Fruit fly (Drosophila melanogaster) whole organism, embryonic: ENCODE data around the gene CG13044.

Source experiments
- Atf6 ChIP-seq: fragments of 200-800 bp; sonication (Bioruptor generic); IDR thresholded peaks from 2 replicates; pipeline ENCODE4 v1.3.6; 2022; ENCODE audit warnings: missing biosample characterization, missing genetic modification characterization
- CG10654 ChIP-seq: fragments of 200-800 bp; sonication (Bioruptor generic); optimal IDR thresholded peaks from 2 replicates; lab custom pipeline; 2016; ENCODE audit warnings: missing biosample characterization, missing genetic modification characterization
- CG10959 ChIP-seq: fragments of 200-800 bp; sonication (Bioruptor generic); IDR thresholded peaks from 2 replicates; pipeline ENCODE4 v1.3.6; 2022; ENCODE audit warnings: missing biosample characterization, missing genetic modification characterization
- CG11695 ChIP-seq: fragments of 200-800 bp; sonication (Bioruptor generic); IDR thresholded peaks from 3 replicates; pipeline ENCODE4 v1.3.6; 2022; ENCODE audit warnings: missing biosample characterization, missing genetic modification characterization
- CG11696 ChIP-seq: fragments of 200-800 bp; sonication (Bioruptor generic); IDR thresholded peaks from 2 replicates; pipeline ENCODE4 v1.3.6; 2022; ENCODE audit warnings: missing biosample characterization, missing genetic modification characterization
- CG12659 ChIP-seq: fragments of 200-800 bp; sonication (Bioruptor generic); optimal IDR thresholded peaks from 3 replicates; lab custom pipeline; 2017; ENCODE audit warnings: mild to moderate bottlenecking, missing biosample characterization, missing genetic modification reagents, missing genetic modification characterization
- CG13424 ChIP-seq: fragments of 200-800 bp; sonication (Bioruptor generic); optimal IDR thresholded peaks from 2 replicates; lab custom pipeline; 2019; ENCODE audit warnings: missing biosample characterization, mild to moderate bottlenecking, missing genetic modification characterization, moderate library complexity
- CG13624 ChIP-seq: fragments of 200-800 bp; sonication (Bioruptor generic); optimal IDR thresholded peaks from 2 replicates; lab custom pipeline; 2016; ENCODE audit warnings: missing biosample characterization, missing genetic modification characterization
- CG13775 ChIP-seq: fragments of 200-800 bp; sonication (Bioruptor generic); optimal IDR thresholded peaks from 3 replicates; lab custom pipeline; 2017; ENCODE audit warnings: missing biosample characterization, mild to moderate bottlenecking, missing genetic modification characterization
- CG14050 ChIP-seq: fragments of 200-800 bp; sonication (Bioruptor generic); IDR thresholded peaks from 3 replicates; pipeline ENCODE4 v1.3.6; 2022; ENCODE audit warnings: missing biosample characterization, missing genetic modification characterization
- CG1603 ChIP-seq: fragments of 200-800 bp; sonication (Bioruptor generic); optimal IDR thresholded peaks from 2 replicates; lab custom pipeline; 2019; ENCODE audit warnings: missing biosample characterization, mild to moderate bottlenecking, missing genetic modification characterization, moderate library complexity
- CG16863 ChIP-seq: fragments of 200-800 bp; sonication (Bioruptor generic); optimal IDR thresholded peaks from 3 replicates; lab custom pipeline; 2016; ENCODE audit warnings: missing biosample characterization, missing genetic modification characterization
- CG17612 ChIP-seq: fragments of 200-800 bp; sonication (Bioruptor generic); IDR thresholded peaks from 2 replicates; pipeline ENCODE4 v1.3.6; 2022; ENCODE audit warnings: missing biosample characterization, missing genetic modification characterization
- CG18011 ChIP-seq: fragments of 200-800 bp; sonication (Bioruptor generic); optimal IDR thresholded peaks from 2 replicates; lab custom pipeline; 2017; ENCODE audit warnings: missing biosample characterization, missing genetic modification characterization, mild to moderate bottlenecking, moderate library complexity, missing genotype
- CG2129 ChIP-seq: fragments of 200-800 bp; sonication (Bioruptor generic); IDR thresholded peaks from 2 replicates; pipeline ENCODE4 v1.3.6; 2022; ENCODE audit warnings: missing biosample characterization, missing genetic modification characterization; ENCODE audit not compliant: partially characterized antibody
- CG2889 ChIP-seq: fragments of 200-800 bp; sonication (Bioruptor generic); IDR thresholded peaks from 3 replicates; pipeline ENCODE4 v1.3.6; 2022; ENCODE audit warnings: missing biosample characterization, missing genetic modification characterization
- CG30403 ChIP-seq: fragments of 200-800 bp; sonication (Bioruptor generic); optimal IDR thresholded peaks from 3 replicates; lab custom pipeline; 2016; ENCODE audit warnings: missing biosample characterization, missing genetic modification characterization
- CG31224 ChIP-seq: fragments of 200-800 bp; sonication (Bioruptor generic); IDR thresholded peaks from 2 replicates; pipeline ENCODE4 v1.3.6; 2022; ENCODE audit warnings: missing biosample characterization, missing genetic modification characterization
- CG32772 ChIP-seq: fragments of 200-800 bp; sonication (Bioruptor generic); IDR thresholded peaks from 2 replicates; pipeline ENCODE4 v1.3.6; 2022; ENCODE audit warnings: missing biosample characterization, missing genetic modification characterization
- CG33557 ChIP-seq: fragments of 200-800 bp; sonication (Bioruptor generic); optimal IDR thresholded peaks from 2 replicates; lab custom pipeline; 2019; ENCODE audit warnings: missing biosample characterization, mild to moderate bottlenecking, missing genetic modification characterization, moderate library complexity
- CG4424 ChIP-seq: fragments of 200-800 bp; sonication (Bioruptor generic); optimal IDR thresholded peaks from 3 replicates; lab custom pipeline; 2016; ENCODE audit warnings: missing biosample characterization, missing genetic modification characterization
- CG6254 ChIP-seq: fragments of 200-800 bp; sonication (Bioruptor generic); optimal IDR thresholded peaks from 3 replicates; lab custom pipeline; 2017; ENCODE audit warnings: mild to moderate bottlenecking, missing biosample characterization, missing genetic modification reagents, missing genetic modification characterization
- CG7357 ChIP-seq: fragments of 200-800 bp; sonication (Bioruptor generic); IDR thresholded peaks from 3 replicates; pipeline ENCODE4 v1.3.6; 2022; ENCODE audit warnings: missing biosample characterization, missing genetic modification characterization
- CG7745 ChIP-seq: fragments of 200-800 bp; sonication (Bioruptor generic); optimal IDR thresholded peaks from 2 replicates; lab custom pipeline; 2018; ENCODE audit warnings: missing biosample characterization, mild to moderate bottlenecking, missing genetic modification characterization, moderate library complexity
- Chrac-16 ChIP-seq: fragments of 200-800 bp; sonication (Bioruptor generic); optimal IDR thresholded peaks from 3 replicates; lab custom pipeline; 2016; ENCODE audit warnings: missing biosample characterization, missing genetic modification characterization
- E2f2 ChIP-seq: fragments of 200-800 bp; sonication (Bioruptor generic); IDR thresholded peaks from 2 replicates; pipeline ENCODE4 v1.3.6; 2022; ENCODE audit warnings: missing biosample characterization, missing genetic modification characterization
- HLHmδ ChIP-seq: fragments of 200-800 bp; sonication (Bioruptor generic); optimal IDR thresholded peaks from 2 replicates; lab custom pipeline; 2018; ENCODE audit warnings: missing biosample characterization, mild to moderate bottlenecking, missing genetic modification characterization, moderate library complexity
- NC2α ChIP-seq: fragments of 200-800 bp; sonication (Bioruptor generic); optimal IDR thresholded peaks from 2 replicates; lab custom pipeline; 2016; ENCODE audit warnings: missing biosample characterization, missing genetic modification characterization
- Nf-YA ChIP-seq: fragments of 200-800 bp; sonication (Bioruptor generic); IDR thresholded peaks from 2 replicates; pipeline ENCODE4 v1.3.6; 2022; ENCODE audit warnings: missing biosample characterization, missing genetic modification characterization
- Pdp1 ChIP-seq, 2 experiments: fragments of 200-800 bp; sonication (Bioruptor generic); optimal IDR thresholded peaks; 3 replicates each; lab custom pipeline; 2016; ENCODE audit warnings: missing biosample characterization in 2 of 2, missing genetic modification characterization in 2 of 2, mild to moderate bottlenecking in 1 of 2, moderate library complexity in 1 of 2
- Ptx1 ChIP-seq: fragments of 200-800 bp; sonication (Bioruptor generic); IDR thresholded peaks from 2 replicates; pipeline ENCODE4 v1.3.6; 2022; ENCODE audit warnings: missing biosample characterization, missing genetic modification characterization
- Ssrp ChIP-seq: fragments of 200-800 bp; sonication (Bioruptor generic); optimal IDR thresholded peaks from 2 replicates; lab custom pipeline; 2018; ENCODE audit warnings: missing biosample characterization, mild to moderate bottlenecking, missing genetic modification characterization, moderate library complexity
- ase ChIP-seq: fragments of 200-800 bp; sonication (Bioruptor generic); IDR thresholded peaks from 3 replicates; pipeline ENCODE4 v1.3.6; 2022; ENCODE audit warnings: missing biosample characterization, missing genetic modification characterization
- az2 ChIP-seq: fragments of 200-800 bp; sonication (Bioruptor generic); optimal IDR thresholded peaks from 3 replicates; lab custom pipeline; 2016; ENCODE audit warnings: missing biosample characterization, missing genetic modification characterization
- bab2 ChIP-seq: fragments of 200-800 bp; sonication (Bioruptor generic); optimal IDR thresholded peaks from 2 replicates; lab custom pipeline; 2016; ENCODE audit warnings: missing biosample characterization, missing genetic modification characterization
- br ChIP-seq: fragments of >200 bp; optimal IDR thresholded peaks from 2 replicates; lab custom pipeline; 2017
- danr ChIP-seq: fragments of 200-800 bp; sonication (Bioruptor generic); IDR thresholded peaks from 2 replicates; pipeline ENCODE4 v1.3.6; 2022; ENCODE audit warnings: missing biosample characterization, missing genetic modification characterization
- gfzf ChIP-seq: fragments of 200-800 bp; sonication (Bioruptor generic); optimal IDR thresholded peaks from 2 replicates; lab custom pipeline; 2016; ENCODE audit warnings: missing biosample characterization, mild to moderate bottlenecking, missing genetic modification characterization, moderate library complexity
- gro ChIP-seq: fragments of 200-800 bp; sonication (Bioruptor generic); optimal IDR thresholded peaks from 2 replicates; lab custom pipeline; 2016; ENCODE audit warnings: missing biosample characterization, missing genetic modification characterization
- h ChIP-seq: fragments of >200 bp; optimal IDR thresholded peaks from 2 replicates; lab custom pipeline; 2017
- hth ChIP-seq: fragments of >200 bp; optimal IDR thresholded peaks from 2 replicates; lab custom pipeline; 2017; ENCODE audit warnings: inconsistent platforms
- insv ChIP-seq, 2 experiments: fragments of 200-800 bp; sonication (Bioruptor generic); optimal IDR thresholded peaks; 3 replicates each; lab custom pipeline; 2016 to 2018; ENCODE audit warnings: missing biosample characterization in 2 of 2, missing genetic modification characterization in 2 of 2
- lilli ChIP-seq: fragments of 200-800 bp; sonication (Bioruptor generic); optimal IDR thresholded peaks from 3 replicates; lab custom pipeline; 2016; ENCODE audit warnings: missing biosample characterization, missing genetic modification characterization
- nau ChIP-seq: fragments of 200-800 bp; sonication (Bioruptor generic); optimal IDR thresholded peaks from 3 replicates; lab custom pipeline; 2017; ENCODE audit warnings: missing biosample characterization, mild to moderate bottlenecking, missing genetic modification characterization, missing genetic modification reagents
- pita ChIP-seq: fragments of 200-800 bp; sonication (Bioruptor generic); optimal IDR thresholded peaks from 2 replicates; lab custom pipeline; 2017; ENCODE audit warnings: missing biosample characterization, mild to moderate bottlenecking, missing genetic modification characterization
- ro ChIP-seq: fragments of 200-800 bp; sonication (Bioruptor generic); IDR thresholded peaks from 2 replicates; pipeline ENCODE4 v1.3.6; 2022; ENCODE audit warnings: missing biosample characterization, missing genetic modification characterization
- seq ChIP-seq: fragments of 200-800 bp; sonication (Bioruptor generic); IDR thresholded peaks from 2 replicates; pipeline ENCODE4 v1.3.6; 2022; ENCODE audit warnings: missing biosample characterization, missing genetic modification characterization
- so ChIP-seq: fragments of 200-800 bp; sonication (Bioruptor generic); IDR thresholded peaks from 3 replicates; pipeline ENCODE4 v1.3.6; 2022; ENCODE audit warnings: missing biosample characterization, missing genetic modification characterization
- tin ChIP-seq: fragments of 200-800 bp; sonication (Bioruptor generic); optimal IDR thresholded peaks from 3 replicates; lab custom pipeline; 2016; ENCODE audit warnings: missing biosample characterization, missing genetic modification characterization
- tna ChIP-seq: fragments of 200-800 bp; sonication (Bioruptor generic); IDR thresholded peaks from 2 replicates; pipeline ENCODE4 v1.3.6; 2022; ENCODE audit warnings: missing biosample characterization, missing genetic modification characterization; ENCODE audit not compliant: partially characterized antibody
- unpg ChIP-seq: fragments of 200-800 bp; sonication (Bioruptor generic); optimal IDR thresholded peaks from 3 replicates; lab custom pipeline; 2018; ENCODE audit warnings: missing biosample characterization, mild to moderate bottlenecking, missing genetic modification characterization, moderate library complexity
- wdn ChIP-seq: fragments of 200-800 bp; sonication (Bioruptor generic); IDR thresholded peaks from 2 replicates; pipeline ENCODE4 v1.3.6; 2022; ENCODE audit warnings: missing biosample characterization, missing genetic modification characterization

CG13044 gene

dm6 chr3L:16289067-16289466 is 13.9 kb downstream of the CG13044 start (continued):
- TF ChIP-seq HLHmδ (GFP tag; lab: Kevin White, UChicago) (no peak), lilli (GFP tag; lab: Kevin White, UChicago) (no peak), wdn (GFP tag; lab: Robert Waterston, UW) (no peak), CG2889 (GFP tag; lab: Robert Waterston, UW) (no peak), CG10654 (peak; percentile 2), tin (GFP tag; lab: Kevin White, UChicago) (peak; percentile 10), ase (GFP tag; lab: Robert Waterston, UW) (peak; percentile 47; the same call in 1 of the 3 replicates), CG16863 (no peak), CG13775 (GFP tag; lab: Kevin White, UChicago) (peak; percentile 11), CG32772 (GFP tag; lab: Robert Waterston, UW) (0 out of 2 replicates have a peak, but pooled peaks have one; percentile 25), CG12659 (peak; percentile 19), CG13624 (GFP tag; lab: Kevin White, UChicago) (no peak), danr (no peak), Atf6 (GFP tag; lab: Robert Waterston, UW) (peak; percentile 38; the same call in 1 of the 2 replicates), Chrac-16 (peak; percentile 9), Nf-YA (GFP tag; lab: Robert Waterston, UW) (0 out of 2 replicates have a peak, but pooled peaks have one; percentile 20), Pdp1 (GFP tag; optimal IDR thresholded peaks at IDR 0.05; lab: Kevin White, UChicago) (no peak), h (lab: Kevin White, UChicago) (no peak), hth (lab: Kevin White, UChicago) (no peak), CG2129 (GFP tag; lab: Robert Waterston, UW) (no peak), NC2α (GFP tag; lab: Kevin White, UChicago) (no peak), CG14050 (GFP tag; lab: Robert Waterston, UW) (no peak), CG30403 (GFP tag; lab: Kevin White, UChicago) (peak; percentile 48), CG33557 (no peak), CG4424 (GFP tag; lab: Kevin White, UChicago) (peak; percentile 38), gfzf (GFP tag; lab: Kevin White, UChicago) (no peak), CG11696 (GFP tag; lab: Robert Waterston, UW) (peak; percentile 44; the same call in 1 of the 2 replicates), CG10959 (GFP tag; lab: Robert Waterston, UW) (no peak), Ssrp (tag; lab: Kevin White, UChicago) (no peak), CG11695 (GFP tag; lab: Robert Waterston, UW) (0 out of 3 replicates have a peak, but pooled peaks have one; percentile 27), CG7357 (GFP tag; lab: Robert Waterston, UW) (0 out of 3 replicates have a peak, but pooled peaks have one; percentile 21), insv (GFP tag; optimal IDR thresholded peaks at IDR 0.05; lab: Kevin White, UChicago) (no peak), Ptx1 (GFP tag; lab: Robert Waterston, UW) (0 out of 2 replicates have a peak, but pooled peaks have one; percentile 43), CG1603 (tag; lab: Kevin White, UChicago) (no peak), CG31224 (GFP tag; lab: Robert Waterston, UW) (no peak), CG7745 (no peak), ro (GFP tag; lab: Robert Waterston, UW) (no peak), CG18011 (GFP tag; lab: Kevin White, UChicago) (no peak), bab2 (GFP tag; lab: Kevin White, UChicago) (no peak), CG13424 (tag; lab: Kevin White, UChicago) (peak; percentile 41), az2 (GFP tag; lab: Kevin White, UChicago) (peak; percentile 31), tna (GFP tag; lab: Robert Waterston, UW) (no peak), E2f2 (GFP tag; lab: Robert Waterston, UW) (peak; percentile 22; the same call in 1 of the 2 replicates), CG6254 (no peak), gro (GFP tag; lab: Kevin White, UChicago) (no peak), pita (GFP tag; lab: Kevin White, UChicago) (no peak), nau (GFP tag; lab: Kevin White, UChicago) (no peak), so (peak; percentile 58; the same call in 2 of the 3 replicates), CG17612 (GFP tag; lab: Robert Waterston, UW) (no peak), unpg (GFP tag; lab: Kevin White, UChicago) (peak; percentile 59), br (lab: Kevin White, UChicago) (no peak), seq (GFP tag; lab: Robert Waterston, UW) (peak; percentile 73)
